Worm (Caenorhabditis elegans) whole organism, L2 larva: ENCODE data around the gene srw-60.

Experiments
- ZK546.5 ChIP-seq: sonication (generic microtip); optimal IDR thresholded peaks from 2 replicates; lab custom pipeline; 2017; ENCODE audit warnings: missing biosample characterization, missing genetic modification characterization
- aly-2 ChIP-seq: fragments of 150-350 bp; optimal IDR thresholded peaks from 2 replicates; lab custom pipeline; 2014; ENCODE audit warnings: missing biosample characterization, missing genetic modification characterization
- ama-1 ChIP-seq: fragments of 150-350 bp; optimal IDR thresholded peaks from 2 replicates; lab custom pipeline; 2018; ENCODE audit warnings: inconsistent platforms
- elt-1 ChIP-seq: fragments of 150-350 bp; optimal IDR thresholded peaks from 2 replicates; lab custom pipeline; 2014; ENCODE audit warnings: missing biosample characterization, missing genetic modification characterization
- snpc-4 ChIP-seq: fragments of 150-350 bp; optimal IDR thresholded peaks from 2 replicates; lab custom pipeline; 2014; ENCODE audit warnings: missing biosample characterization, missing genetic modification characterization
- unc-39 ChIP-seq: fragments of 150-350 bp; optimal IDR thresholded peaks from 2 replicates; lab custom pipeline; 2014; ENCODE audit warnings: missing biosample characterization, missing genetic modification characterization

DNA sequence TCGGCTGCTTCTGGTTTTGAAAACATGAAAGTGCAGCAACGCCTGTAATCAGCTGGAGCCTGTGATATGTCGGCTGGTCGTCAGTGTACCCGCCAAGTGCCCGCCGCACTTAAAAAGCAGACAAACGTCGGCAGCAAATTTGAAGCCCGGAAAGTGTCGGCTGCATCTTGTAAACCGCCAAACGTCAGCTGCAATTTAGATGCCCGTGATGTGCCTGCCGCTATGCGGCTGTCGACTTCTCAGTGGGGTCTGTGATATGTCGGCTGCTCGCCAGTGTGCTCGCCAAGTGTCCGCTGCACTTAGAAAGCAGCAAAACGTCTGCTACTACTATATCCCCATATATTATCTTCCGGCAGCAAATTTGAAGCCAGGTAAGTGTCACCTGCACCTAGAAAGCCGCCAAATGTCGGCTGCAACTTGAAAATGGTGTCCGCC lies 28.7 kb downstream of the srw-60 start:
- TF ChIP-seq elt-1 (tag; lab: Kevin White, UChicago) = no peak
- peak; percentile 52 for TF ChIP-seq snpc-4 (tag; lab: Kevin White, UChicago)
- no peak for TF ChIP-seq unc-39 (tag; lab: Kevin White, UChicago)
- no peak for TF ChIP-seq ZK546.5 (tag; lab: Kevin White, UChicago)
- no peak for TF ChIP-seq aly-2 (tag; lab: Kevin White, UChicago)
- TF ChIP-seq ama-1 (lab: Kevin White, UChicago) = no peak
